Worm (Caenorhabditis elegans): ENCODE measurements around the gene msp-32.

Gene msp-32

DNA sequence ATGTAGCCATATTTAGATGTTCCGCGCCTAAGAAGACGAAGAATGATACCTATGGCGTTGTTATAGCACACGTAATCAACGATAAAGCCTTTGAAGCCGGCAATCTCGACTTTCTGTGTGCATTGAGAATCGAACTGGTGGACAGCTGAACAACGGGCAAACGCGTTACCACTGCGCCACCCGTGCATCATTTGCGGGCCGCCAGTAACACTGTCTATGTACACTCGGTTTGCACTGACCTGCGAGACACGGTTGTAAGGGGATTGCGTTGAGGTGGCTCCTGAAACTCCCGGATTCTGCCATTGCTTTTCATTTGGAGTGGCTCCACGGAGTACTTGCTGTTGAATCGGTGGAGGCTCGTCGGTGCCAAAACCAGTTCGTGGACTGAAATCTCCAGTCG, 43.8 kb downstream of the msp-32 start (continued):
- TF ChIP-seq tbp1 (GFP tag; optimal IDR thresholded peaks at IDR 0.05) (peak; percentile 91), ztf-25 (GFP tag; IDR thresholded peaks at IDR 0.05) (no peak), rcor-1 (GFP tag; IDR thresholded peaks at IDR 0.05) (peak; percentile 56; the same call in 1 of the 2 replicates), let-607 (tag; optimal IDR thresholded peaks at IDR 0.05) (peak in 1 of 2 experiments; percentile 40), repo-1 (tag; optimal IDR thresholded peaks at IDR 0.05) (peak; percentile 89), him-1 (tag; optimal IDR thresholded peaks at IDR 0.05) (peak; percentile 42), egrh-3 (GFP tag; IDR thresholded peaks at IDR 0.05) (no peak), nhr-120 (GFP tag; IDR thresholded peaks at IDR 0.05) (0 out of 2 replicates have a peak, but pooled peaks have one; percentile 71), pha-4 (tag; optimal IDR thresholded peaks at IDR 0.05) (no peak), F55B11.4 (tag; optimal IDR thresholded peaks at IDR 0.05; ENCODE audit: borderline replicate concordance, insufficient read depth) (no peak), attf-6 (GFP tag; IDR thresholded peaks at IDR 0.05) (no peak), zfh-2 (GFP tag; conservative IDR thresholded peaks at IDR 0.05) (peak; percentile 83), ceh-79 (tag; optimal IDR thresholded peaks at IDR 0.05) (peak; percentile 33), T26A5.8 (tag; optimal IDR thresholded peaks at IDR 0.05) (no peak), ztf-6 (GFP tag; IDR thresholded peaks at IDR 0.05) (no peak), hmg-20 (GFP tag; IDR thresholded peaks at IDR 0.05) (peak; percentile 15; the same call in 1 of the 2 replicates), mel-28 (tag; optimal IDR thresholded peaks at IDR 0.05; ENCODE audit: borderline replicate concordance) (no peak), unc-62 (GFP tag; optimal IDR thresholded peaks at IDR 0.05) (no peak), die-1 (tag; optimal IDR thresholded peaks at IDR 0.05) (peak; percentile 64), zim-3 (tag; optimal IDR thresholded peaks at IDR 0.05) (peak; percentile 61), cebp-1 (GFP tag; IDR thresholded peaks at IDR 0.05) (no peak), cebp-1 (tag; optimal IDR thresholded peaks at IDR 0.05) (peak; percentile 60), Y95B8A.8 (GFP tag; IDR thresholded peaks at IDR 0.05) (peak; percentile 67), cebp-2 (GFP tag; IDR thresholded peaks at IDR 0.05) (peak; percentile 87), hsf-1 (GFP tag; IDR thresholded peaks at IDR 0.05) (peak; percentile 32; the same call in 1 of the 2 replicates), F22D6.2 (tag; optimal IDR thresholded peaks at IDR 0.05) (peak; percentile 46), hlh-26 (GFP tag; conservative IDR thresholded peaks at IDR 0.05) (no peak), ztf-22 (GFP tag; optimal IDR thresholded peaks at IDR 0.05) (no peak), B0019.2 (GFP tag; conservative IDR thresholded peaks at IDR 0.05) (no peak), ztf-26 (tag; optimal IDR thresholded peaks at IDR 0.05) (peak; percentile 85), rec-8 (tag; optimal IDR thresholded peaks at IDR 0.05) (peak; percentile 53 to 78), snpc-3.4 (tag; optimal IDR thresholded peaks at IDR 0.05) (no peak), somi-1 (GFP tag; optimal IDR thresholded peaks at IDR 0.05) (peak; percentile 7), D2030.7 (GFP tag; IDR thresholded peaks at IDR 0.05) (peak; percentile 47; the same call in 1 of the 2 replicates), nfya-2 (GFP tag; IDR thresholded peaks at IDR 0.05) (no peak), bed-1 (GFP tag; IDR thresholded peaks at IDR 0.05) (0 out of 2 replicates have a peak, but pooled peaks have one; percentile 38), nfyb-1 (GFP tag; IDR thresholded peaks at IDR 0.05) (peak; percentile 77), F52B5.7 (tag; optimal IDR thresholded peaks at IDR 0.05) (peak; percentile 91), B0261.1 (tag; optimal IDR thresholded peaks at IDR 0.05) (peak; percentile 79), K12H6.12 (tag; optimal IDR thresholded peaks at IDR 0.05) (peak; percentile 18), ccch-3 (GFP tag; optimal IDR thresholded peaks at IDR 0.05) (no peak), aptf-3 (GFP tag; IDR thresholded peaks at IDR 0.05) (peak; percentile 85; the same call in 1 of the 2 replicates), F10E7.11 (tag; optimal IDR thresholded peaks at IDR 0.05) (peak; percentile 52), pbrm-1 (GFP tag; IDR thresholded peaks at IDR 0.05) (0 out of 2 replicates have a peak, but pooled peaks have one; percentile 46), nfya-1 (tag; optimal IDR thresholded peaks at IDR 0.05; ENCODE audit: borderline replicate concordance, insufficient read depth) (no peak)
